Worm (Caenorhabditis elegans) whole organism, early embryonic: ENCODE measurements around the gene gnrr-3.

Experiments
- B0310.2 ChIP-seq: sonication (generic microtip); optimal IDR thresholded peaks from 2 replicates; lab custom pipeline; 2016; ENCODE audit warnings: mild to moderate bottlenecking, missing genetic modification characterization, missing compliant biosample characterization
- F13C5.2 ChIP-seq: sonication (generic microtip); optimal IDR thresholded peaks from 2 replicates; lab custom pipeline; 2017; ENCODE audit warnings: mild to moderate bottlenecking, missing genetic modification characterization, inconsistent platforms, missing compliant biosample characterization
- aly-1 ChIP-seq: sonication (generic microtip); optimal IDR thresholded peaks from 2 replicates; lab custom pipeline; 2016; ENCODE audit warnings: missing genetic modification characterization, missing compliant biosample characterization
- ama-1 ChIP-seq: fragments of 150-350 bp; optimal IDR thresholded peaks from 2 replicates; lab custom pipeline; 2014
- ceh-13 ChIP-seq: fragments of 200-800 bp; sonication (Bioruptor generic); optimal IDR thresholded peaks from 2 replicates; lab custom pipeline; 2018; ENCODE audit warnings: mild to moderate bottlenecking, missing genetic modification characterization, missing compliant biosample characterization
- ceh-36 ChIP-seq: sonication (generic microtip); optimal IDR thresholded peaks from 2 replicates; lab custom pipeline; 2016; ENCODE audit warnings: missing genetic modification characterization, inconsistent platforms, missing compliant biosample characterization
- ets-7 ChIP-seq: sonication (generic microtip); optimal IDR thresholded peaks from 2 replicates; lab custom pipeline; 2016; ENCODE audit warnings: missing genotype, missing genetic modification characterization, missing compliant biosample characterization
- flt-1 ChIP-seq: fragments of 200-800 bp; sonication (Bioruptor generic); IDR thresholded peaks from 2 replicates; pipeline ENCODE4 v1.3.6; 2022; ENCODE audit warnings: missing genetic modification characterization, missing compliant biosample characterization
- hmbx-1 ChIP-seq: sonication (generic microtip); optimal IDR thresholded peaks from 2 replicates; lab custom pipeline; 2016; ENCODE audit warnings: mild to moderate bottlenecking, missing genetic modification characterization, missing compliant biosample characterization
- hmg-4 ChIP-seq: fragments of 200-800 bp; sonication (Bioruptor generic); optimal IDR thresholded peaks from 2 replicates; lab custom pipeline; 2018; ENCODE audit warnings: mild to moderate bottlenecking, missing genetic modification characterization, missing compliant biosample characterization
- hnd-1 ChIP-seq: sonication (generic microtip); optimal IDR thresholded peaks from 2 replicates; lab custom pipeline; 2016; ENCODE audit warnings: missing genetic modification characterization, missing compliant biosample characterization
- pes-1 ChIP-seq: fragments of 200-800 bp; sonication (Bioruptor generic); IDR thresholded peaks from 2 replicates; pipeline ENCODE4 v1.3.6; 2022; ENCODE audit warnings: missing genetic modification reagents, missing genetic modification characterization, missing compliant biosample characterization
- scrt-1 ChIP-seq: fragments of 200-800 bp; sonication (Bioruptor generic); IDR thresholded peaks from 2 replicates; pipeline ENCODE4 v1.3.6; 2022; ENCODE audit warnings: missing genetic modification characterization, missing compliant biosample characterization
- sea-1 ChIP-seq: fragments of 200-800 bp; sonication (Bioruptor generic); conservative IDR thresholded peaks from 2 replicates; pipeline ENCODE4 v1.3.6; 2022; ENCODE audit warnings: missing genetic modification characterization, missing compliant biosample characterization
- tbx-11 ChIP-seq: fragments of 200-800 bp; sonication (Bioruptor generic); IDR thresholded peaks from 2 replicates; pipeline ENCODE4 v1.3.6; 2022; ENCODE audit warnings: missing genetic modification characterization, missing compliant biosample characterization
- tbx-37 ChIP-seq: fragments of 200-800 bp; sonication (Bioruptor generic); conservative IDR thresholded peaks from 2 replicates; pipeline ENCODE4 v1.3.6; 2022; ENCODE audit warnings: missing genetic modification reagents, missing genetic modification characterization, missing compliant biosample characterization
- tra-4 ChIP-seq: sonication (generic microtip); optimal IDR thresholded peaks from 2 replicates; lab custom pipeline; 2017; ENCODE audit warnings: missing genetic modification characterization, missing compliant biosample characterization

gnrr-3 gene

ce11 chrX:10077297-10077696 lies 28.0 kb downstream of the gnrr-3 start, which contains the start of gene col-176:
Gene col-176, plus strand, starts transcription at chrX:10077597.
- no peak for TF ChIP-seq aly-1 (tag; lab: Kevin White, UChicago)
- TF ChIP-seq B0310.2: no peak
- TF ChIP-seq hmg-4: no peak
- TF ChIP-seq tra-4 (tag; lab: Kevin White, UChicago): no peak
- TF ChIP-seq ets-7 (tag; lab: Kevin White, UChicago): no peak
- TF ChIP-seq ceh-13 (GFP tag; lab: Kevin White, UChicago): no peak
- no peak for TF ChIP-seq pes-1 (GFP tag; lab: Robert Waterston, UW)
- TF ChIP-seq flt-1 (GFP tag; lab: Robert Waterston, UW): no peak
- no peak for TF ChIP-seq tbx-37
- no peak for TF ChIP-seq scrt-1 (GFP tag; lab: Robert Waterston, UW)
- no peak for TF ChIP-seq ceh-36
- TF ChIP-seq sea-1 (GFP tag; lab: Robert Waterston, UW): no peak
- no peak for TF ChIP-seq ama-1
- TF ChIP-seq F13C5.2 (tag; lab: Kevin White, UChicago): no peak
- no peak for TF ChIP-seq hnd-1 (tag; lab: Kevin White, UChicago)
- TF ChIP-seq hmbx-1: no peak

- TF ChIP-seq hnd-1 (tag; lab: Kevin White, UChicago) (no peak), ceh-36 (no peak), B0310.2 (no peak)
Measured at ce11 chrX:10078089-10078488, 28.8 kb downstream of the gnrr-3 start.

ce11 chrX:10078637-10079036 lies 29.4 kb downstream of the gnrr-3 start:
- no peak for TF ChIP-seq ceh-36

- TF ChIP-seq sea-1 (GFP tag; lab: Robert Waterston, UW): no peak
- no peak for TF ChIP-seq hnd-1 (tag; lab: Kevin White, UChicago)
- TF ChIP-seq F13C5.2 (tag; lab: Kevin White, UChicago): no peak
- TF ChIP-seq ama-1: no peak
- TF ChIP-seq ceh-13 (GFP tag; lab: Kevin White, UChicago): no peak
Measured at ce11 chrX:10079230-10079629, 30.0 kb downstream of the gnrr-3 start.

ce11 chrX:10081077-10081476 lies 31.8 kb downstream of the gnrr-3 start:
- TF ChIP-seq F13C5.2 (tag; lab: Kevin White, UChicago) (no peak), aly-1 (tag; lab: Kevin White, UChicago) (no peak), B0310.2 (no peak), sea-1 (GFP tag; lab: Robert Waterston, UW) (no peak), hmbx-1 (no peak), ceh-36 (no peak), ama-1 (no peak), scrt-1 (GFP tag; lab: Robert Waterston, UW) (no peak), pes-1 (GFP tag; lab: Robert Waterston, UW) (no peak), ceh-13 (GFP tag; lab: Kevin White, UChicago) (no peak), flt-1 (GFP tag; lab: Robert Waterston, UW) (no peak), ets-7 (tag; lab: Kevin White, UChicago) (no peak)

- TF ChIP-seq ets-7 (tag; lab: Kevin White, UChicago) (no peak), hnd-1 (tag; lab: Kevin White, UChicago) (no peak), F13C5.2 (tag; lab: Kevin White, UChicago) (no peak), ceh-36 (no peak), tbx-11 (no peak), ceh-13 (GFP tag; lab: Kevin White, UChicago) (no peak), hmg-4 (no peak)
Measured at ce11 chrX:10083272-10083671, 34.0 kb downstream of the gnrr-3 start.

- no peak for TF ChIP-seq tbx-11
- no peak for TF ChIP-seq ets-7 (tag; lab: Kevin White, UChicago)
Measured at ce11 chrX:10084050-10084672, 34.9 kb downstream of the gnrr-3 start, which contains the start of gene W07E11.1. Gene W07E11.1, plus strand, starts transcription at chrX:10084622.

ce11 chrX:10085073-10085472 lies 35.8 kb downstream of the gnrr-3 start:
- TF ChIP-seq scrt-1 (GFP tag; lab: Robert Waterston, UW): no peak

- TF ChIP-seq ama-1 (no peak), aly-1 (tag; lab: Kevin White, UChicago) (no peak), hmbx-1 (no peak), tbx-37 (no peak), hnd-1 (tag; lab: Kevin White, UChicago) (no peak), ceh-36 (no peak), ets-7 (tag; lab: Kevin White, UChicago) (no peak), sea-1 (GFP tag; lab: Robert Waterston, UW) (no peak), scrt-1 (GFP tag; lab: Robert Waterston, UW) (no peak), F13C5.2 (tag; lab: Kevin White, UChicago) (no peak), tra-4 (tag; lab: Kevin White, UChicago) (no peak), B0310.2 (no peak), pes-1 (GFP tag; lab: Robert Waterston, UW) (no peak), flt-1 (GFP tag; lab: Robert Waterston, UW) (no peak), tbx-11 (no peak), ceh-13 (GFP tag; lab: Kevin White, UChicago) (no peak), hmg-4 (no peak)
Measured at ce11 chrX:10087866-10088265, 38.6 kb downstream of the gnrr-3 start, which contains the start of gene flp-28. Gene flp-28, minus strand, starts transcription at chrX:10087966.
